Fruit fly (Drosophila melanogaster): ENCODE results near the gene Gip.

Gene Gip

dm6 chrX:10308996-10309395 is 20.7 kb downstream of the Gip start:
- TF ChIP-seq pad (GFP tag; optimal IDR thresholded peaks at IDR 0.05) (no peak), CG7045 (GFP tag; optimal IDR thresholded peaks at IDR 0.05) (no peak), kay (GFP tag; ENCODE audit: borderline replicate concordance) (no peak), cic (GFP tag; optimal IDR thresholded peaks at IDR 0.05) (no peak), CG11617 (GFP tag; optimal IDR thresholded peaks at IDR 0.05) (no peak), tj (GFP tag; optimal IDR thresholded peaks at IDR 0.05) (no peak), Hr96 (GFP tag; optimal IDR thresholded peaks at IDR 0.05) (no peak)

dm6 chrX:10307955-10308354 is 21.7 kb downstream of the Gip start:
- TF ChIP-seq CG1620 (GFP tag; optimal IDR thresholded peaks at IDR 0.05) (no peak), CG33017 (tag; optimal IDR thresholded peaks at IDR 0.05) (no peak), cnc (optimal IDR thresholded peaks at IDR 0.05) (no peak), Clk (GFP tag; optimal IDR thresholded peaks at IDR 0.05) (no peak), bab1 (GFP tag; optimal IDR thresholded peaks at IDR 0.05) (no peak), cic (GFP tag; optimal IDR thresholded peaks at IDR 0.05) (no peak), Hr96 (GFP tag; optimal IDR thresholded peaks at IDR 0.05) (no peak), pad (GFP tag; optimal IDR thresholded peaks at IDR 0.05) (no peak), CG7045 (GFP tag; optimal IDR thresholded peaks at IDR 0.05) (no peak), CG7101 (tag; optimal IDR thresholded peaks at IDR 0.05) (no peak), kay (GFP tag; ENCODE audit: borderline replicate concordance) (no peak), Crg-1 (GFP tag; optimal IDR thresholded peaks at IDR 0.05) (no peak), CG12768 (GFP tag; optimal IDR thresholded peaks at IDR 0.05) (no peak), ovo (GFP tag; optimal IDR thresholded peaks at IDR 0.05) (no peak), CG14711 (tag; optimal IDR thresholded peaks at IDR 0.05) (no peak)

- peak; percentile 29 for TF ChIP-seq kay (GFP tag; ENCODE audit: borderline replicate concordance)
- no peak for TF ChIP-seq CG7101 (tag; optimal IDR thresholded peaks at IDR 0.05)
- TF ChIP-seq CG5204 (GFP tag; optimal IDR thresholded peaks at IDR 0.05) = no peak
Observed at dm6 chrX:10300140-10300539, 29.5 kb downstream of the Gip start.

dm6 chrX:10290761-10291041 is 39.0 kb downstream of the Gip start:
- TF ChIP-seq Crg-1 (GFP tag; optimal IDR thresholded peaks at IDR 0.05) = no peak
- TF ChIP-seq toe (GFP tag; optimal IDR thresholded peaks at IDR 0.05) = no peak
- TF ChIP-seq tj (GFP tag; optimal IDR thresholded peaks at IDR 0.05) = no peak
- no peak for TF ChIP-seq CG7045 (GFP tag; optimal IDR thresholded peaks at IDR 0.05)
- no peak for TF ChIP-seq cnc (optimal IDR thresholded peaks at IDR 0.05)
- TF ChIP-seq cic (GFP tag; optimal IDR thresholded peaks at IDR 0.05) = no peak
- TF ChIP-seq ovo (GFP tag; optimal IDR thresholded peaks at IDR 0.05) = no peak
- TF ChIP-seq pad (GFP tag; optimal IDR thresholded peaks at IDR 0.05) = no peak
- no peak for TF ChIP-seq CG33017 (tag; optimal IDR thresholded peaks at IDR 0.05)
- TF ChIP-seq CG5204 (GFP tag; optimal IDR thresholded peaks at IDR 0.05) = no peak
- TF ChIP-seq Clk (GFP tag; optimal IDR thresholded peaks at IDR 0.05) = no peak
- no peak for TF ChIP-seq CG14711 (tag; optimal IDR thresholded peaks at IDR 0.05)
- no peak for TF ChIP-seq CG1620 (GFP tag; optimal IDR thresholded peaks at IDR 0.05)
- no peak for TF ChIP-seq bab1 (GFP tag; optimal IDR thresholded peaks at IDR 0.05)
- no peak for TF ChIP-seq Mnt (GFP tag; optimal IDR thresholded peaks at IDR 0.05)
- TF ChIP-seq CG11617 (GFP tag; optimal IDR thresholded peaks at IDR 0.05) = no peak
- TF ChIP-seq kay (GFP tag; ENCODE audit: borderline replicate concordance) = no peak
- no peak for TF ChIP-seq CG12768 (GFP tag; optimal IDR thresholded peaks at IDR 0.05)
- no peak for TF ChIP-seq Hr96 (GFP tag; optimal IDR thresholded peaks at IDR 0.05)

- TF ChIP-seq Mnt (GFP tag; optimal IDR thresholded peaks at IDR 0.05) (peak; percentile 7), kay (GFP tag; ENCODE audit: borderline replicate concordance) (peak; percentile 84), CG7045 (GFP tag; optimal IDR thresholded peaks at IDR 0.05) (no peak), pad (GFP tag; optimal IDR thresholded peaks at IDR 0.05) (peak; percentile 11)
Observed at dm6 chrX:10289935-10290760, 39.5 kb downstream of the Gip start.

All from whole organism, adult.